Fruit fly (Drosophila melanogaster): ENCODE measurements around the gene Uch-L5.

Gene Uch-L5

DNA sequence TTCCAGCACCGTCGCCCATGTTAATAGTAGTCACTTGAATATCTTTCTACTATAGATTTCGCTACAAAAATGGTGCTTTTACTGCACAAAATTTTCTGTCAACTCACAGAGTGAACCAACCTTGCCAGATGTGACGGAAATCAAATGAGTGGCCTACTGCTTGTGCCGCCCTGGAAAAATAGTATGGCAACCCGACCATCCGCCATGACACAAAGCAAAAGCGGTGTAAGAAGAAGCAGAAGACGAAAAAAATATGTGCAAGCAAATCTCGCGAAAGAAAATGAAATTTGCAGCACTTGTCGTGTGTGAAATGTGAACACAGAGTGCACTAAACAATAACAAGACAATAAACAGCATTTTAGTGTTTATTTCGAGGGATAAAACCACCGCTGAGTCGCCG is at the start of gene Uch-L5, which contains the start of gene Jarid2:
Gene Uch-L5, minus strand, starts transcription at position 137 of the 400 bp plus-strand sequence.
Gene Jarid2, plus strand, starts transcription at position 210 of the 400 bp plus-strand sequence.
- TF ChIP-seq Lpt (GFP tag; optimal IDR thresholded peaks at IDR 0.05) (no peak), CG8290 (GFP tag; optimal IDR thresholded peaks at IDR 0.05) (no peak), CG8290 (tag; optimal IDR thresholded peaks at IDR 0.05) (no peak), CG14050 (GFP tag; IDR thresholded peaks at IDR 0.05) (no peak), sug (tag; optimal IDR thresholded peaks at IDR 0.05) (peak; percentile 46), CG6175 (GFP tag; IDR thresholded peaks at IDR 0.05) (no peak), CG3726 (GFP tag; IDR thresholded peaks at IDR 0.05) (no peak), tin (GFP tag; optimal IDR thresholded peaks at IDR 0.05) (peak; percentile 42), CG2889 (GFP tag; IDR thresholded peaks at IDR 0.05) (no peak), CG15514 (GFP tag; optimal IDR thresholded peaks at IDR 0.05) (peak; percentile 85), bowl (GFP tag; IDR thresholded peaks at IDR 0.05) (no peak), cg (GFP tag; optimal IDR thresholded peaks at IDR 0.05) (peak; percentile 7), esg (GFP tag; conservative IDR thresholded peaks at IDR 0.05) (no peak), tx (GFP tag; optimal IDR thresholded peaks at IDR 0.05) (peak; percentile 8), stc (GFP tag; IDR thresholded peaks at IDR 0.05) (no peak), CG3838 (GFP tag; optimal IDR thresholded peaks at IDR 0.05) (no peak), CG17802 (tag; optimal IDR thresholded peaks at IDR 0.05) (no peak), gro (GFP tag; optimal IDR thresholded peaks at IDR 0.05) (no peak), run (tag; optimal IDR thresholded peaks at IDR 0.05) (no peak), phol (tag; optimal IDR thresholded peaks at IDR 0.05) (peak; percentile 100), MTF-1 (GFP tag; optimal IDR thresholded peaks at IDR 0.05; ENCODE audit: borderline replicate concordance) (peak; percentile 62), CG7928 (GFP tag; optimal IDR thresholded peaks at IDR 0.05) (peak; percentile 98), CG5953 (GFP tag; IDR thresholded peaks at IDR 0.05) (no peak), dimm (GFP tag; IDR thresholded peaks at IDR 0.05) (no peak), CG14710 (tag; optimal IDR thresholded peaks at IDR 0.05) (peak; percentile 68), HLH54F (GFP tag; optimal IDR thresholded peaks at IDR 0.05) (peak; percentile 70), tll (GFP tag; optimal IDR thresholded peaks at IDR 0.05) (peak in 1 of 2 experiments; percentile 22), CG4328 (GFP tag; optimal IDR thresholded peaks at IDR 0.05) (no peak), bsh (GFP tag; optimal IDR thresholded peaks at IDR 0.05) (peak in 1 of 2 experiments; percentile 0), CG18011 (GFP tag; optimal IDR thresholded peaks at IDR 0.05) (peak; percentile 46), CG32772 (GFP tag; IDR thresholded peaks at IDR 0.05) (peak; percentile 31; the same call in 1 of the 2 replicates), fd3F (GFP tag; optimal IDR thresholded peaks at IDR 0.05) (no peak), CG18619 (GFP tag; optimal IDR thresholded peaks at IDR 0.05) (peak; percentile 6), Med (GFP tag) (peak; percentile 94), corto (GFP tag; optimal IDR thresholded peaks at IDR 0.05) (no peak), CG13123 (GFP tag; optimal IDR thresholded peaks at IDR 0.05) (peak; percentile 41), BEAF-32 (GFP tag; optimal IDR thresholded peaks at IDR 0.05) (peak; percentile 50), HHEX (GFP tag; optimal IDR thresholded peaks at IDR 0.05) (peak; percentile 36), usp (GFP tag; optimal IDR thresholded peaks at IDR 0.05) (no peak), CG30431 (GFP tag; optimal IDR thresholded peaks at IDR 0.05) (no peak), CG2116 (GFP tag; optimal IDR thresholded peaks at IDR 0.05) (peak; percentile 63), scrt (GFP tag; optimal IDR thresholded peaks at IDR 0.05) (no peak), Dll (GFP tag; IDR thresholded peaks at IDR 0.05; ENCODE audit: partially characterized antibody) (0 out of 4 replicates have a peak, but pooled peaks have one; percentile 24), Taf1 (GFP tag; IDR thresholded peaks at IDR 0.05) (no peak), Camta (GFP tag; optimal IDR thresholded peaks at IDR 0.05) (peak; percentile 55), vnd (GFP tag; IDR thresholded peaks at IDR 0.05; ENCODE audit: partially characterized antibody) (no peak), Dip3 (GFP tag; optimal IDR thresholded peaks at IDR 0.05) (peak; percentile 29), Mes4 (GFP tag; optimal IDR thresholded peaks at IDR 0.05) (peak; percentile 14), CoRest (tag; optimal IDR thresholded peaks at IDR 0.05) (peak; percentile 28), disco-r (GFP tag; optimal IDR thresholded peaks at IDR 0.05) (peak; percentile 62), ttk (GFP tag; IDR thresholded peaks at IDR 0.05) (no peak)
